Fruit fly (Drosophila melanogaster): ENCODE results near the gene CG14708.

Gene CG14708

dm6 chr3R:11589764-11590358 is 35.9 kb downstream of the CG14708 start, which contains the start of gene CG6791 (continued):
- TF ChIP-seq CG7987 (GFP tag; optimal IDR thresholded peaks at IDR 0.05) (no peak), Dref (GFP tag; IDR thresholded peaks at IDR 0.05) (peak; percentile 96), zfh1 (GFP tag; IDR thresholded peaks at IDR 0.05) (no peak), Spps (tag; optimal IDR thresholded peaks at IDR 0.05) (no peak), Dip3 (GFP tag; optimal IDR thresholded peaks at IDR 0.05) (no peak), onecut (GFP tag; IDR thresholded peaks at IDR 0.05) (no peak), Hsf (GFP tag; optimal IDR thresholded peaks at IDR 0.05) (no peak), trem (tag; optimal IDR thresholded peaks at IDR 0.05) (peak; percentile 47), Bgb (GFP tag; IDR thresholded peaks at IDR 0.05; ENCODE audit: partially characterized antibody) (peak; percentile 92)

dm6 chr3R:11595523-11595922 is 41.6 kb downstream of the CG14708 start:
- TF ChIP-seq CG6689 (GFP tag; IDR thresholded peaks at IDR 0.05): 0 out of 2 replicates have a peak, but pooled peaks have one; percentile 30
- peak; percentile 5 for TF ChIP-seq pnt (GFP tag; optimal IDR thresholded peaks at IDR 0.05)
- TF ChIP-seq sens (GFP tag): peak; percentile 32
- TF ChIP-seq kni (GFP tag; optimal IDR thresholded peaks at IDR 0.05): peak; percentile 11
- TF ChIP-seq ci (GFP tag; IDR thresholded peaks at IDR 0.05): peak; percentile 62; the same call in 1 of the 3 replicates
- peak; percentile 21 for TF ChIP-seq Antp (GFP tag; optimal IDR thresholded peaks at IDR 0.05)
- TF ChIP-seq Kr (GFP tag; optimal IDR thresholded peaks at IDR 0.05): no peak
- TF ChIP-seq CG30431 (GFP tag; optimal IDR thresholded peaks at IDR 0.05): peak; percentile 5
- TF ChIP-seq bsh (GFP tag; optimal IDR thresholded peaks at IDR 0.05): peak in 1 of 2 experiments; percentile 23
- TF ChIP-seq caup (GFP tag; optimal IDR thresholded peaks at IDR 0.05; ENCODE audit: severe bottlenecking): no peak
- TF ChIP-seq CG6272 (GFP tag; IDR thresholded peaks at IDR 0.05): no peak
- no peak for TF ChIP-seq zen2 (GFP tag; IDR thresholded peaks at IDR 0.05; ENCODE audit: partially characterized antibody)
- TF ChIP-seq Drgx (GFP tag; IDR thresholded peaks at IDR 0.05): peak; percentile 55; the same call in 1 of the 2 replicates
- no peak for TF ChIP-seq oc (tag; optimal IDR thresholded peaks at IDR 0.05)
- 0 out of 2 replicates have a peak, but pooled peaks have one; percentile 23 for TF ChIP-seq HLH3B (GFP tag; IDR thresholded peaks at IDR 0.05)
- peak; percentile 17 for TF ChIP-seq CG13424 (tag; optimal IDR thresholded peaks at IDR 0.05)
- no peak for TF ChIP-seq Bgb (GFP tag; IDR thresholded peaks at IDR 0.05; ENCODE audit: partially characterized antibody)
- no peak for TF ChIP-seq chinmo (GFP tag; IDR thresholded peaks at IDR 0.05; ENCODE audit: partially characterized antibody)
- TF ChIP-seq CG10654 (GFP tag; optimal IDR thresholded peaks at IDR 0.05): no peak
- no peak for TF ChIP-seq ttk (GFP tag; IDR thresholded peaks at IDR 0.05)
- TF ChIP-seq Nf-YC (tag; optimal IDR thresholded peaks at IDR 0.05): no peak
- peak; percentile 21; the same call in 1 of the 2 replicates for TF ChIP-seq sisA (GFP tag; IDR thresholded peaks at IDR 0.05)
- no peak for TF ChIP-seq CG17361 (GFP tag; IDR thresholded peaks at IDR 0.05)
- TF ChIP-seq Adf1 (GFP tag; IDR thresholded peaks at IDR 0.05): no peak
- TF ChIP-seq Spps (tag; optimal IDR thresholded peaks at IDR 0.05): no peak
- no peak for TF ChIP-seq dpn (GFP tag; optimal IDR thresholded peaks at IDR 0.05)
- peak; percentile 42; the same call in 1 of the 3 replicates for TF ChIP-seq dysf (GFP tag; IDR thresholded peaks at IDR 0.05)
- peak; percentile 52 for TF ChIP-seq row (GFP tag; IDR thresholded peaks at IDR 0.05)
- TF ChIP-seq CG14860 (GFP tag; IDR thresholded peaks at IDR 0.05; ENCODE audit: partially characterized antibody): no peak
- no peak for TF ChIP-seq CG18764 (GFP tag; optimal IDR thresholded peaks at IDR 0.05)
- TF ChIP-seq Rfx (GFP tag; IDR thresholded peaks at IDR 0.05): 0 out of 2 replicates have a peak, but pooled peaks have one; percentile 8
- no peak for TF ChIP-seq YL-1 (GFP tag; optimal IDR thresholded peaks at IDR 0.05)
- TF ChIP-seq CG1603 (tag; optimal IDR thresholded peaks at IDR 0.05): peak; percentile 30
- TF ChIP-seq phol (tag; optimal IDR thresholded peaks at IDR 0.05): peak; percentile 14
- TF ChIP-seq aop (GFP tag; IDR thresholded peaks at IDR 0.05): no peak
- no peak for TF ChIP-seq sc (optimal IDR thresholded peaks at IDR 0.05)
- TF ChIP-seq sc (GFP tag; optimal IDR thresholded peaks at IDR 0.05): no peak
- peak; percentile 20; the same call in 1 of the 2 replicates for TF ChIP-seq CG17328 (GFP tag; IDR thresholded peaks at IDR 0.05)
- TF ChIP-seq Med (GFP tag): peak; percentile 57
- TF ChIP-seq CG14667 (GFP tag; IDR thresholded peaks at IDR 0.05): no peak
- peak; percentile 8; the same call in 1 of the 2 replicates for TF ChIP-seq lmd (GFP tag; IDR thresholded peaks at IDR 0.05)
- peak; percentile 1 for TF ChIP-seq CG10979 (tag; optimal IDR thresholded peaks at IDR 0.05)
